Worm (Caenorhabditis elegans) whole organism, L2 larva: ENCODE results near the gene fln-1.

Source experiments
- F13H6.1 ChIP-seq: sonication (generic microtip); optimal IDR thresholded peaks from 2 replicates; lab custom pipeline; 2016; ENCODE audit warnings: missing genetic modification characterization, missing compliant biosample characterization
- R02D3.7 ChIP-seq: fragments of 150-350 bp; optimal IDR thresholded peaks from 2 replicates; lab custom pipeline; 2014; ENCODE audit warnings: missing biosample characterization, missing genetic modification characterization
- Y55F3AM.14 ChIP-seq: fragments of 200-800 bp; sonication (Bioruptor generic); optimal IDR thresholded peaks from 2 replicates; lab custom pipeline; 2018; ENCODE audit warnings: mild to moderate bottlenecking, missing genetic modification characterization, missing compliant biosample characterization
- ZK546.5 ChIP-seq: sonication (generic microtip); optimal IDR thresholded peaks from 2 replicates; lab custom pipeline; 2017; ENCODE audit warnings: missing biosample characterization, missing genetic modification characterization
- alr-1 ChIP-seq: fragments of 150-350 bp; optimal IDR thresholded peaks from 2 replicates; lab custom pipeline; 2014; ENCODE audit warnings: missing biosample characterization, missing genetic modification characterization
- aly-2 ChIP-seq: fragments of 150-350 bp; optimal IDR thresholded peaks from 2 replicates; lab custom pipeline; 2014; ENCODE audit warnings: missing biosample characterization, missing genetic modification characterization
- ama-1 ChIP-seq: fragments of 150-350 bp; optimal IDR thresholded peaks from 2 replicates; lab custom pipeline; 2018; ENCODE audit warnings: inconsistent platforms
- blmp-1 ChIP-seq: sonication (generic microtip); optimal IDR thresholded peaks from 2 replicates; lab custom pipeline; 2017; ENCODE audit warnings: missing genetic modification characterization, mild to moderate bottlenecking, missing compliant biosample characterization, antibody characterized with exemption, moderate library complexity; ENCODE audit not compliant: insufficient read depth
- ceh-16 ChIP-seq: fragments of 150-350 bp; optimal IDR thresholded peaks from 2 replicates; lab custom pipeline; 2014; ENCODE audit warnings: missing biosample characterization, missing genetic modification characterization
- crh-2 ChIP-seq: sonication (generic microtip); optimal IDR thresholded peaks from 2 replicates; lab custom pipeline; 2017; ENCODE audit warnings: missing biosample characterization, missing genetic modification characterization
- dmd-4 ChIP-seq: sonication (generic microtip); optimal IDR thresholded peaks from 2 replicates; lab custom pipeline; 2017; ENCODE audit warnings: missing biosample characterization, missing genetic modification characterization
- egl-27 ChIP-seq: sonication (generic microtip); optimal IDR thresholded peaks from 3 replicates; lab custom pipeline; 2017; ENCODE audit warnings: missing biosample characterization, missing genetic modification reagents, missing genetic modification characterization
- elt-1 ChIP-seq: fragments of 150-350 bp; optimal IDR thresholded peaks from 2 replicates; lab custom pipeline; 2014; ENCODE audit warnings: missing biosample characterization, missing genetic modification characterization
- fos-1 ChIP-seq: fragments of 150-350 bp; optimal IDR thresholded peaks from 2 replicates; lab custom pipeline; 2014; ENCODE audit warnings: missing biosample characterization, missing genetic modification characterization
- gmeb-1 ChIP-seq: fragments of 150-350 bp; optimal IDR thresholded peaks from 2 replicates; lab custom pipeline; 2014; ENCODE audit warnings: missing biosample characterization, missing genetic modification characterization
- lin-11 ChIP-seq: fragments of 150-350 bp; sonication (generic microtip); optimal IDR thresholded peaks from 2 replicates; lab custom pipeline; 2014; ENCODE audit warnings: missing biosample characterization, missing genetic modification characterization, inconsistent platforms, mixed read lengths
- lsy-2 ChIP-seq, 2 experiments: fragments of 150-350 bp in 1 of 2; sonication (generic microtip) in 1 of 2; optimal IDR thresholded peaks; 2 replicates each; lab custom pipeline; 2014 to 2017; ENCODE audit warnings: missing biosample characterization in 2 of 2, missing genetic modification characterization in 2 of 2
- mab-5 ChIP-seq: fragments of 150-350 bp; optimal IDR thresholded peaks from 2 replicates; lab custom pipeline; 2014; ENCODE audit warnings: missing biosample characterization, missing genetic modification characterization
- mbf-1 ChIP-seq: sonication (generic microtip); optimal IDR thresholded peaks from 2 replicates; lab custom pipeline; 2017; ENCODE audit warnings: missing biosample characterization, missing genetic modification characterization
- nhr-10 ChIP-seq: sonication (generic microtip); optimal IDR thresholded peaks from 2 replicates; lab custom pipeline; 2017; ENCODE audit warnings: missing biosample characterization, missing genetic modification characterization
- nhr-11 ChIP-seq: fragments of 150-350 bp; optimal IDR thresholded peaks from 2 replicates; lab custom pipeline; 2014; ENCODE audit warnings: missing biosample characterization, missing genetic modification characterization
- nhr-12 ChIP-seq: fragments of 150-350 bp; optimal IDR thresholded peaks from 2 replicates; lab custom pipeline; 2014; ENCODE audit warnings: missing biosample characterization, missing genetic modification characterization
- nhr-129 ChIP-seq: fragments of 150-350 bp; optimal IDR thresholded peaks from 2 replicates; lab custom pipeline; 2014; ENCODE audit warnings: missing biosample characterization, missing genetic modification characterization
- nhr-21 ChIP-seq: fragments of 150-350 bp; optimal IDR thresholded peaks from 2 replicates; lab custom pipeline; 2014; ENCODE audit warnings: missing biosample characterization, missing genetic modification characterization
- nhr-23 ChIP-seq: fragments of 150-350 bp; optimal IDR thresholded peaks from 2 replicates; lab custom pipeline; 2014; ENCODE audit warnings: missing biosample characterization, missing genetic modification reagents, missing genetic modification characterization
- nhr-25 ChIP-seq: fragments of 150-350 bp; sonication (generic microtip); optimal IDR thresholded peaks from 3 replicates; lab custom pipeline; 2014; ENCODE audit warnings: missing biosample characterization, missing genetic modification characterization
- nhr-6 ChIP-seq: fragments of 150-350 bp; optimal IDR thresholded peaks from 2 replicates; lab custom pipeline; 2014; ENCODE audit warnings: missing biosample characterization, missing genetic modification characterization
- nhr-77 ChIP-seq: fragments of 150-350 bp; optimal IDR thresholded peaks from 2 replicates; lab custom pipeline; 2014; ENCODE audit warnings: missing biosample characterization, missing genetic modification characterization
- peb-1 ChIP-seq: fragments of 150-350 bp; optimal IDR thresholded peaks from 2 replicates; lab custom pipeline; 2014; ENCODE audit warnings: missing biosample characterization, missing genetic modification characterization
- sma-9 ChIP-seq, 2 experiments: fragments of 150-350 bp in 1 of 2; sonication (generic microtip) in 1 of 2; optimal IDR thresholded peaks; 2 replicates each; lab custom pipeline; 2014 to 2016; ENCODE audit warnings: missing genetic modification characterization in 2 of 2, mild to moderate bottlenecking in 1 of 2, missing biosample characterization in 1 of 2, missing compliant biosample characterization in 1 of 2, missing genetic modification reagents in 1 of 2, moderate library complexity in 1 of 2
- snpc-4 ChIP-seq: fragments of 150-350 bp; optimal IDR thresholded peaks from 2 replicates; lab custom pipeline; 2014; ENCODE audit warnings: missing biosample characterization, missing genetic modification characterization
- unc-62 ChIP-seq: fragments of 150-350 bp; optimal IDR thresholded peaks from 2 replicates; lab custom pipeline; 2014; ENCODE audit warnings: missing biosample characterization, missing genetic modification reagents, missing genetic modification characterization
- ztf-11 ChIP-seq: sonication (generic microtip); optimal IDR thresholded peaks from 2 replicates; lab custom pipeline; 2017; ENCODE audit warnings: missing biosample characterization, missing genetic modification characterization
- ztf-4 ChIP-seq: fragments of 150-350 bp; optimal IDR thresholded peaks from 2 replicates; lab custom pipeline; 2014; ENCODE audit warnings: missing biosample characterization, missing genetic modification characterization

The fln-1 gene

DNA sequence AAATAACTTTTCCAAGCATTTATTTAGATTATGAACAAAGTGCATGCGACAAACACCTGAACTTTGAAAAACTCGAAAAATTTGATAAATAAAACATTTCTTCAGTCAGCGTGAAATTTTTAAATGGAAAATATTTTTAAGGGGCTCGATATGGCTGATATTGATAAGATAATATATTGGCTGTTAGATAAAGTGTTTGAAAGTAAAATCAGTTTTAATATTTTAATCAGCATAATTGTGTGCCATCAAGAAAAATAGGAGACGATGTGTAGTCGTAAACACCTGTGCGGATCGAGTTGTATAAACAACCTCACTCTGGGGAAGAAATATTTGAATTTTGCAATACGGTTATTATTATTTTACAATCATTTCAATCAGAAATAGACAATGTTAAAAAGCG lies 56.2 kb downstream of the fln-1 start:
- TF ChIP-seq lsy-2 (tag; optimal IDR thresholded peaks at IDR 0.05; lab: Kevin White, UChicago): no peak
- no peak for TF ChIP-seq lin-11 (tag; lab: Kevin White, UChicago)
- no peak for TF ChIP-seq blmp-1 (tag; lab: Kevin White, UChicago)
- TF ChIP-seq F13H6.1 (tag; lab: Kevin White, UChicago): no peak
- no peak for TF ChIP-seq peb-1 (tag; lab: Kevin White, UChicago)
- no peak for TF ChIP-seq nhr-6 (tag; lab: Kevin White, UChicago)
- no peak for TF ChIP-seq nhr-12
- TF ChIP-seq nhr-77 (tag; lab: Kevin White, UChicago): no peak
- TF ChIP-seq, all 48 proteins: peak for 0

- no peak for TF ChIP-seq mbf-1 (tag; lab: Kevin White, UChicago)
- TF ChIP-seq blmp-1 (tag; lab: Kevin White, UChicago): no peak
- TF ChIP-seq nhr-10: no peak
- TF ChIP-seq ZK546.5: no peak
- TF ChIP-seq nhr-12: no peak
- no peak for TF ChIP-seq ztf-4 (tag; lab: Kevin White, UChicago)
- no peak for TF ChIP-seq snpc-4 (tag; lab: Kevin White, UChicago)
- no peak for TF ChIP-seq aly-2 (tag; lab: Kevin White, UChicago)
- no peak for TF ChIP-seq unc-62 (GFP tag; lab: Kevin White, UChicago)
- no peak for TF ChIP-seq ztf-11 (tag; lab: Kevin White, UChicago)
- no peak for TF ChIP-seq nhr-23 (tag; lab: Kevin White, UChicago)
- no peak for TF ChIP-seq mab-5 (tag; lab: Kevin White, UChicago)
- TF ChIP-seq ceh-16 (tag; lab: Kevin White, UChicago): no peak
These were observed 61.3 kb downstream of the fln-1 start for ce11 chrIV:314475-314874.

DNA sequence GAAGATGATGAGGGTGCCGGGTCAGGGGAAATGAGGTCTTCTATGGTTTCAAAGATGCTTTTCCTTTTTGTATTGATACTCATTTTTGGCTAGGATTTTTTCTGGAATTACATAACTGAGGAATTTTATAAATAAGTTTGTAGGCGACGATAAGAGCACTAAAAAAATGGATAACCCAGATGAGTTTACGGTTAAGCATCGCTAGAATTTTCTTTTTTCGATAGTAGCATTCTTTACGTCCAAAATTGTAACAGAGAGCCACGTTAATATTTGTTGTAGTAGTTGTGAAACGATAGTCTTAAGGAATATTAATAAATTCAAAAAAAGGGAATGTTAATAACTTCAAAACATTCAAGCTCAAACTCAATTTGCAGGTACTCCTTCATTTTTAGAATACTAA lies 62.2 kb downstream of the fln-1 start, which contains the start of gene snai-1:
Gene snai-1 (minus strand): TSS at position 101 of the 400 bp plus-strand sequence.
- TF ChIP-seq sma-9 (GFP tag; optimal IDR thresholded peaks at IDR 0.05; lab: Kevin White, UChicago) (no peak), sma-9 (tag; optimal IDR thresholded peaks at IDR 0.05; lab: Kevin White, UChicago) (no peak), R02D3.7 (no peak), lin-11 (tag; lab: Kevin White, UChicago) (no peak), nhr-129 (tag; lab: Kevin White, UChicago) (no peak), ZK546.5 (no peak), peb-1 (tag; lab: Kevin White, UChicago) (no peak), crh-2 (tag; lab: Kevin White, UChicago) (no peak), gmeb-1 (tag; lab: Kevin White, UChicago) (no peak)

- TF ChIP-seq nhr-11 (tag; lab: Kevin White, UChicago) (no peak), elt-1 (tag; lab: Kevin White, UChicago) (no peak), nhr-23 (tag; lab: Kevin White, UChicago) (no peak), crh-2 (tag; lab: Kevin White, UChicago) (peak; percentile 64), nhr-129 (tag; lab: Kevin White, UChicago) (no peak), dmd-4 (tag; lab: Kevin White, UChicago) (no peak), ama-1 (lab: Kevin White, UChicago) (no peak), peb-1 (tag; lab: Kevin White, UChicago) (no peak), fos-1 (tag; lab: Kevin White, UChicago) (no peak), sma-9 (GFP tag; optimal IDR thresholded peaks at IDR 0.05; lab: Kevin White, UChicago) (peak; percentile 85), sma-9 (tag; optimal IDR thresholded peaks at IDR 0.05; lab: Kevin White, UChicago) (no peak), ztf-4 (tag; lab: Kevin White, UChicago) (peak; percentile 10), lsy-2 (tag; optimal IDR thresholded peaks at IDR 0.05; lab: Kevin White, UChicago) (peak in 1 of 2 experiments; percentile 5), F13H6.1 (tag; lab: Kevin White, UChicago) (no peak), nhr-25 (peak; percentile 81), alr-1 (no peak), blmp-1 (tag; lab: Kevin White, UChicago) (peak; percentile 47), nhr-6 (tag; lab: Kevin White, UChicago) (peak; percentile 30), nhr-21 (tag; lab: Kevin White, UChicago) (no peak), Y55F3AM.14 (GFP tag; lab: Kevin White, UChicago) (no peak), egl-27 (tag; lab: Kevin White, UChicago) (no peak)
These were observed 66.3 kb downstream of the fln-1 start for ce11 chrIV:309526-309925.
